Worm (Caenorhabditis elegans) whole organism, late embryonic: Measurements from ENCODE around the gene Y22D7AL.3.

Experiments
- ceh-2 ChIP-seq: sonication (generic microtip); optimal IDR thresholded peaks from 2 replicates; lab custom pipeline; 2016; ENCODE audit warnings: missing genotype, missing genetic modification characterization, missing compliant biosample characterization
- ceh-22 ChIP-seq: sonication (generic microtip); optimal IDR thresholded peaks from 2 replicates; lab custom pipeline; 2017; ENCODE audit warnings: missing biosample characterization, missing genetic modification characterization
- ceh-30 ChIP-seq: fragments of 150-350 bp; optimal IDR thresholded peaks from 2 replicates; lab custom pipeline; 2014; ENCODE audit warnings: missing biosample characterization, missing genetic modification characterization
- elt-2 ChIP-seq: sonication (generic microtip); optimal IDR thresholded peaks from 2 replicates; lab custom pipeline; 2016; ENCODE audit warnings: missing genetic modification reagents, missing genetic modification characterization, missing compliant biosample characterization
- mec-3 ChIP-seq: sonication (generic microtip); optimal IDR thresholded peaks from 2 replicates; lab custom pipeline; 2016; ENCODE audit warnings: borderline replicate concordance, missing genetic modification characterization, missing compliant biosample characterization
- pha-4 ChIP-seq: fragments of 150-350 bp; optimal IDR thresholded peaks from 2 replicates; lab custom pipeline; 2018; ENCODE audit warnings: missing biosample characterization, missing genetic modification reagents, missing genetic modification characterization
- zip-5 ChIP-seq: sonication (generic microtip); optimal IDR thresholded peaks from 2 replicates; lab custom pipeline; 2016; ENCODE audit warnings: missing genetic modification characterization, missing compliant biosample characterization

DNA sequence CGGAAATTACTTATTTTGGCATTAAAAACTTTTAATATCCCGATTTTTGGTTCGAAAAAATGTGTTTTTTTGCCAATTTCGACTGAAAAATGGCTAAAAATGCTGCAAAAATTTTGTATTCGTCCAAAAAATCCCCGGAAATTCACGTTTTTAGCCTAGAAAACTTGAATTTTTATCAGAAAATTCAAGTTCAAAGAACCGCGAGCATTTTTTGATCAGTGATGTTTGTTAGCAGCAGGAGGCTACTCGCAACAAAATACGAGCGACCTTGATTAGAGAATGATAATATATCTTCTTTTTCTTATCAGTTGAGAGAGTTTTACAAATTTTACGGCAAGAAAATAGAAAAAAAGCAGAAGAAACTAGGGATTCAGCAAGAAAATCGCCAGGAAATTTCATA lies 18.9 kb upstream of the Y22D7AL.3 start:
- TF ChIP-seq elt-2 (tag; lab: Kevin White, UChicago) (peak; percentile 41), mec-3 (no peak), pha-4 (tag; lab: Kevin White, UChicago) (no peak), ceh-30 (tag; lab: Kevin White, UChicago) (no peak), ceh-2 (tag; lab: Kevin White, UChicago) (no peak), ceh-22 (tag; lab: Kevin White, UChicago) (no peak), zip-5 (tag; lab: Kevin White, UChicago) (no peak)
